Worm (Caenorhabditis elegans) whole organism, mixed stage, embryonic: ENCODE measurements around the gene Y53C12B.1.

Experiments used
- ceh-43 ChIP-seq: fragments of 200-800 bp; sonication (Bioruptor generic); optimal IDR thresholded peaks from 2 replicates; lab custom pipeline; 2018; ENCODE audit warnings: mild to moderate bottlenecking, missing genetic modification characterization, moderate library complexity, missing compliant biosample characterization
- lsy-2 ChIP-seq: fragments of 150-350 bp; optimal IDR thresholded peaks from 2 replicates; lab custom pipeline; 2014; ENCODE audit warnings: missing biosample characterization, missing genetic modification characterization

ce11 chrII:9708835-9709299 is 37.0 kb downstream of the Y53C12B.1 start, which contains the start of gene glt-5:
- no peak for TF ChIP-seq ceh-43
- TF ChIP-seq lsy-2 (tag; lab: Kevin White, UChicago), result no peak
